Worm (Caenorhabditis elegans): Measurements from ENCODE around the gene K08H2.10.

- TF ChIP-seq ceh-45 (GFP tag; IDR thresholded peaks at IDR 0.05) (no peak), ama-1 (optimal IDR thresholded peaks at IDR 0.05) (no peak), nhr-11 (tag; optimal IDR thresholded peaks at IDR 0.05) (no peak), F13H6.1 (tag; optimal IDR thresholded peaks at IDR 0.05) (no peak), nfya-1 (tag; optimal IDR thresholded peaks at IDR 0.05) (no peak), C38D4.7 (GFP tag; optimal IDR thresholded peaks at IDR 0.05) (no peak), ets-4 (tag; optimal IDR thresholded peaks at IDR 0.05) (no peak), rnt-1 (tag; optimal IDR thresholded peaks at IDR 0.05) (no peak), elt-4 (tag; optimal IDR thresholded peaks at IDR 0.05) (no peak), unc-86 (tag; optimal IDR thresholded peaks at IDR 0.05) (no peak), ttx-3 (tag; optimal IDR thresholded peaks at IDR 0.05) (no peak), pha-4 (tag; optimal IDR thresholded peaks at IDR 0.05) (no peak), pax-1 (tag; optimal IDR thresholded peaks at IDR 0.05) (no peak), ceh-31 (tag; optimal IDR thresholded peaks at IDR 0.05) (no peak)
These were observed 32.9 kb downstream of the K08H2.10 start, which contains the start of gene R04D3.3 for ce11 chrX:13290531-13290930.
